Fruit fly (Drosophila melanogaster) whole organism, embryonic: ENCODE measurements around the gene ND-SGDH.
A peak's percentile ranks its signal among the peaks of the same experiment; 100 is the strongest.

Experiments used
- Ada2b ChIP-seq: fragments of 200-800 bp; sonication (Bioruptor generic); IDR thresholded peaks from 2 replicates; pipeline ENCODE4 v1.3.6; 2022; ENCODE audit warnings: missing biosample characterization, missing genetic modification characterization
- Aef1 ChIP-seq: fragments of 200-800 bp; sonication (Bioruptor generic); IDR thresholded peaks from 3 replicates; pipeline ENCODE4 v1.3.6; 2022; ENCODE audit warnings: missing biosample characterization, missing genetic modification characterization
- BEAF-32 ChIP-seq: fragments of 200-800 bp; sonication (Bioruptor generic); optimal IDR thresholded peaks from 3 replicates; lab custom pipeline; 2017; ENCODE audit warnings: missing biosample characterization, missing genetic modification characterization, mild to moderate bottlenecking, moderate library complexity, missing genetic modification reagents
- CG11085 ChIP-seq: fragments of 200-800 bp; sonication (Bioruptor generic); IDR thresholded peaks from 2 replicates; pipeline ENCODE4 v1.3.6; 2022; ENCODE audit warnings: missing biosample characterization, missing genetic modification characterization
- CG11456 ChIP-seq: fragments of 200-800 bp; sonication (Bioruptor generic); IDR thresholded peaks from 3 replicates; pipeline ENCODE4 v1.3.6; 2022; ENCODE audit warnings: missing biosample characterization, missing genetic modification characterization
- CG12071 ChIP-seq: fragments of 200-800 bp; sonication (Bioruptor generic); optimal IDR thresholded peaks from 3 replicates; lab custom pipeline; 2018; ENCODE audit warnings: missing biosample characterization, mild to moderate bottlenecking, missing genetic modification characterization
- CG12236 ChIP-seq: fragments of 200-800 bp; sonication (Bioruptor generic); optimal IDR thresholded peaks from 2 replicates; lab custom pipeline; 2016; ENCODE audit warnings: missing biosample characterization, missing genetic modification characterization
- CG15269 ChIP-seq: fragments of 200-800 bp; sonication (Bioruptor generic); optimal IDR thresholded peaks from 2 replicates; lab custom pipeline; 2018; ENCODE audit warnings: missing biosample characterization, mild to moderate bottlenecking, missing genetic modification characterization, moderate library complexity
- CG16779 ChIP-seq: fragments of 200-800 bp; sonication (Bioruptor generic); IDR thresholded peaks from 2 replicates; pipeline ENCODE4 v1.3.6; 2022; ENCODE audit warnings: missing biosample characterization, missing genetic modification characterization
- CG17612 ChIP-seq: fragments of 200-800 bp; sonication (Bioruptor generic); IDR thresholded peaks from 2 replicates; pipeline ENCODE4 v1.3.6; 2022; ENCODE audit warnings: missing biosample characterization, missing genetic modification characterization
- CG2116 ChIP-seq: fragments of 200-800 bp; sonication (Bioruptor generic); optimal IDR thresholded peaks from 3 replicates; lab custom pipeline; 2018; ENCODE audit warnings: missing biosample characterization, mild to moderate bottlenecking, missing genetic modification characterization
- CG33213 ChIP-seq: fragments of 200-800 bp; sonication (Bioruptor generic); optimal IDR thresholded peaks from 3 replicates; lab custom pipeline; 2016; ENCODE audit warnings: missing biosample characterization, missing genetic modification characterization
- CG6254 ChIP-seq: fragments of 200-800 bp; sonication (Bioruptor generic); optimal IDR thresholded peaks from 3 replicates; lab custom pipeline; 2017; ENCODE audit warnings: mild to moderate bottlenecking, missing biosample characterization, missing genetic modification reagents, missing genetic modification characterization
- CG6813 ChIP-seq: fragments of 200-800 bp; sonication (Bioruptor generic); optimal IDR thresholded peaks from 2 replicates; lab custom pipeline; 2017; ENCODE audit warnings: missing biosample characterization, missing genetic modification characterization, mild to moderate bottlenecking, moderate library complexity, missing genetic modification reagents
- CG7357 ChIP-seq: fragments of 200-800 bp; sonication (Bioruptor generic); IDR thresholded peaks from 3 replicates; pipeline ENCODE4 v1.3.6; 2022; ENCODE audit warnings: missing biosample characterization, missing genetic modification characterization
- CG8924 ChIP-seq: fragments of 200-800 bp; optimal IDR thresholded peaks from 3 replicates; lab custom pipeline; 2019; ENCODE audit warnings: missing biosample characterization, mild to moderate bottlenecking, missing genetic modification characterization, moderate library complexity
- CTCF ChIP-seq: fragments of 200-800 bp; sonication (Bioruptor generic); optimal IDR thresholded peaks from 2 replicates; lab custom pipeline; 2017; ENCODE audit warnings: missing biosample characterization, mild to moderate bottlenecking, missing genetic modification characterization, moderate library complexity
- Chrac-16 ChIP-seq: fragments of 200-800 bp; sonication (Bioruptor generic); optimal IDR thresholded peaks from 3 replicates; lab custom pipeline; 2016; ENCODE audit warnings: missing biosample characterization, missing genetic modification characterization
- Dll ChIP-seq: fragments of 200-800 bp; sonication (Bioruptor generic); IDR thresholded peaks from 4 replicates; pipeline ENCODE4 v1.3.6; 2022; ENCODE audit warnings: missing biosample characterization, missing genetic modification characterization; ENCODE audit not compliant: partially characterized antibody
- Dref ChIP-seq: fragments of 200-800 bp; sonication (Bioruptor generic); IDR thresholded peaks from 2 replicates; pipeline ENCODE4 v1.3.6; 2022; ENCODE audit warnings: missing biosample characterization, missing genetic modification characterization
- HLH4C ChIP-seq: fragments of 200-800 bp; sonication (Bioruptor generic); IDR thresholded peaks from 3 replicates; pipeline ENCODE4 v1.3.6; 2022; ENCODE audit warnings: missing biosample characterization, missing genetic modification characterization; ENCODE audit not compliant: partially characterized antibody
- HLH54F ChIP-seq: fragments of 200-800 bp; sonication (Bioruptor generic); optimal IDR thresholded peaks from 3 replicates; lab custom pipeline; 2016; ENCODE audit warnings: missing biosample characterization, missing genetic modification characterization
- Hr51 ChIP-seq, 2 experiments: fragments of 200-800 bp; sonication (Bioruptor generic); optimal IDR thresholded peaks; 2 replicates in 1 of 2; 3 replicates in 1 of 2; lab custom pipeline; 2016 to 2018; ENCODE audit warnings: missing biosample characterization in 2 of 2, missing genetic modification characterization in 2 of 2, mild to moderate bottlenecking in 1 of 2, moderate library complexity in 1 of 2
- MTF-1 ChIP-seq: fragments of 200-800 bp; sonication (Bioruptor generic); optimal IDR thresholded peaks from 2 replicates; lab custom pipeline; 2018; ENCODE audit warnings: missing biosample characterization, mild to moderate bottlenecking, missing genetic modification characterization, borderline replicate concordance
- Nf-YB ChIP-seq: fragments of 200-800 bp; sonication (Bioruptor generic); optimal IDR thresholded peaks from 3 replicates; lab custom pipeline; 2019; ENCODE audit warnings: missing biosample characterization, mild to moderate bottlenecking, missing genetic modification characterization, moderate library complexity
- Side ChIP-seq: fragments of 200-800 bp; sonication (Bioruptor generic); optimal IDR thresholded peaks from 2 replicates; lab custom pipeline; 2016; ENCODE audit warnings: missing biosample characterization, missing genetic modification characterization
- Sox102F ChIP-seq: fragments of 200-800 bp; sonication (Bioruptor generic); optimal IDR thresholded peaks from 2 replicates; lab custom pipeline; 2018; ENCODE audit warnings: missing biosample characterization, mild to moderate bottlenecking, missing genetic modification characterization, moderate library complexity
- abd-A ChIP-seq: fragments of 200-800 bp; sonication (Bioruptor generic); optimal IDR thresholded peaks from 3 replicates; lab custom pipeline; 2019; ENCODE audit warnings: missing biosample characterization, mild to moderate bottlenecking, missing genetic modification characterization, moderate library complexity
- chinmo ChIP-seq: fragments of 200-800 bp; sonication (Bioruptor generic); IDR thresholded peaks from 4 replicates; pipeline ENCODE4 v1.3.6; 2022; ENCODE audit warnings: missing biosample characterization, missing genetic modification characterization; ENCODE audit not compliant: partially characterized antibody
- crp ChIP-seq, 2 experiments: fragments of 200-800 bp; sonication (Bioruptor generic); optimal IDR thresholded peaks; 2 replicates in 1 of 2; 3 replicates in 1 of 2; lab custom pipeline; 2017; ENCODE audit warnings: missing biosample characterization in 2 of 2, missing genetic modification characterization in 2 of 2, mild to moderate bottlenecking in 1 of 2, moderate library complexity in 1 of 2
- cwo ChIP-seq: fragments of 200-800 bp; sonication (Bioruptor generic); optimal IDR thresholded peaks from 3 replicates; lab custom pipeline; 2017; ENCODE audit warnings: missing biosample characterization, missing genetic modification characterization, mild to moderate bottlenecking, moderate library complexity, missing genetic modification reagents
- grn ChIP-seq: fragments of 200-800 bp; sonication (Bioruptor generic); optimal IDR thresholded peaks from 3 replicates; lab custom pipeline; 2017; ENCODE audit warnings: missing biosample characterization, missing genetic modification characterization
- gt ChIP-seq: fragments of 200-800 bp; sonication (Bioruptor generic); IDR thresholded peaks from 2 replicates; pipeline ENCODE4 v1.3.6; 2022; ENCODE audit warnings: missing biosample characterization, missing genetic modification characterization
- hbn ChIP-seq: fragments of 200-800 bp; sonication (Bioruptor generic); IDR thresholded peaks from 2 replicates; pipeline ENCODE4 v1.3.6; 2022; ENCODE audit warnings: missing biosample characterization, missing genetic modification characterization; ENCODE audit not compliant: partially characterized antibody
- hth ChIP-seq: fragments of >200 bp; optimal IDR thresholded peaks from 2 replicates; lab custom pipeline; 2017; ENCODE audit warnings: inconsistent platforms
- jing ChIP-seq: fragments of 200-800 bp; sonication (Bioruptor generic); optimal IDR thresholded peaks from 2 replicates; lab custom pipeline; 2018; ENCODE audit warnings: missing biosample characterization, mild to moderate bottlenecking, missing genetic modification characterization
- jumu ChIP-seq: fragments of 200-800 bp; sonication (Bioruptor generic); optimal IDR thresholded peaks from 3 replicates; lab custom pipeline; 2016; ENCODE audit warnings: missing biosample characterization, missing genetic modification characterization
- knrl ChIP-seq: fragments of 200-800 bp; sonication (Bioruptor generic); IDR thresholded peaks from 3 replicates; pipeline ENCODE4 v1.3.6; 2022; ENCODE audit warnings: missing biosample characterization, missing genetic modification characterization; ENCODE audit not compliant: partially characterized antibody
- lilli ChIP-seq: fragments of 200-800 bp; sonication (Bioruptor generic); optimal IDR thresholded peaks from 3 replicates; lab custom pipeline; 2016; ENCODE audit warnings: missing biosample characterization, missing genetic modification characterization
- mirr ChIP-seq: fragments of 200-800 bp; sonication (Bioruptor generic); optimal IDR thresholded peaks from 3 replicates; lab custom pipeline; 2018; ENCODE audit warnings: missing biosample characterization, mild to moderate bottlenecking, missing genetic modification characterization
- mld ChIP-seq: fragments of 200-800 bp; sonication (Bioruptor generic); IDR thresholded peaks from 3 replicates; pipeline ENCODE4 v1.3.6; 2022; ENCODE audit warnings: missing biosample characterization, missing genetic modification characterization; ENCODE audit not compliant: partially characterized antibody
- otp ChIP-seq: fragments of 200-800 bp; sonication (Bioruptor generic); IDR thresholded peaks from 3 replicates; pipeline ENCODE4, ENCODE4 v1.3.6; 2022; ENCODE audit warnings: missing biosample characterization, missing genetic modification characterization
- rib ChIP-seq: fragments of 200-800 bp; sonication (Bioruptor generic); IDR thresholded peaks from 2 replicates; pipeline ENCODE4 v1.3.6; 2022; ENCODE audit warnings: missing biosample characterization, missing genetic modification characterization
- sens ChIP-seq: fragments of 200-800 bp; sonication (Bioruptor generic); peaks from one replicate; lab custom pipeline; 2016; ENCODE audit warnings: missing biosample characterization, missing genetic modification characterization
- slbo ChIP-seq: fragments of 200-800 bp; sonication (Bioruptor generic); IDR thresholded peaks from 2 replicates; pipeline ENCODE4 v1.3.6; 2022; ENCODE audit warnings: missing biosample characterization, missing genetic modification characterization
- ssp ChIP-seq: fragments of 200-800 bp; sonication (Bioruptor generic); IDR thresholded peaks from 2 replicates; pipeline ENCODE4 v1.3.6; 2022; ENCODE audit warnings: missing biosample characterization, missing genetic modification characterization
- stwl ChIP-seq: fragments of 200-800 bp; sonication (Bioruptor generic); optimal IDR thresholded peaks from 3 replicates; lab custom pipeline; 2018; ENCODE audit warnings: missing biosample characterization, mild to moderate bottlenecking, missing genetic modification characterization, moderate library complexity
- tio ChIP-seq: fragments of 200-800 bp; sonication (Bioruptor generic); optimal IDR thresholded peaks from 2 replicates; lab custom pipeline; 2017; ENCODE audit warnings: missing biosample characterization, missing genetic modification characterization, inconsistent platforms
- usp ChIP-seq: fragments of >200 bp; optimal IDR thresholded peaks from 2 replicates; lab custom pipeline; 2017; ENCODE audit warnings: missing biosample characterization, missing genetic modification characterization
- vvl ChIP-seq: fragments of 200-800 bp; sonication (Bioruptor generic); IDR thresholded peaks from 2 replicates; pipeline ENCODE4 v1.3.6; 2022; ENCODE audit warnings: missing biosample characterization, missing genetic modification characterization
- yki ChIP-seq: fragments of >200 bp; optimal IDR thresholded peaks from 3 replicates; lab custom pipeline; 2018

Gene ND-SGDH

dm6 chr3L:12119875-12120485 is 18.4 kb downstream of the ND-SGDH start, which contains the start of gene CG11560 (continued):
- no peak for TF ChIP-seq CG6813 (GFP tag; lab: Kevin White, UChicago)
- no peak for TF ChIP-seq yki (lab: Kevin White, UChicago)
- TF ChIP-seq CG11085 (GFP tag; lab: Robert Waterston, UW) = no peak
- peak; percentile 78 for TF ChIP-seq HLH4C (GFP tag; lab: Robert Waterston, UW)
- TF ChIP-seq stwl = peak; percentile 82
- TF ChIP-seq CG12236 (GFP tag; lab: Kevin White, UChicago) = no peak
- TF ChIP-seq CG2116 (GFP tag; lab: Kevin White, UChicago) = peak; percentile 61
- no peak for TF ChIP-seq tio
- TF ChIP-seq jing (GFP tag; lab: Kevin White, UChicago) = no peak
- TF ChIP-seq jumu = no peak
- TF ChIP-seq CTCF = no peak
- no peak for TF ChIP-seq Chrac-16 (GFP tag; lab: Kevin White, UChicago)
- TF ChIP-seq sens (GFP tag; lab: Kevin White, UChicago) = no peak
- TF ChIP-seq usp (GFP tag; lab: Kevin White, UChicago) = no peak
- no peak for TF ChIP-seq rib (GFP tag; lab: Robert Waterston, UW)
- no peak for TF ChIP-seq crp (GFP tag; optimal IDR thresholded peaks at IDR 0.05; lab: Kevin White, UChicago)
- no peak for TF ChIP-seq MTF-1 (GFP tag; lab: Kevin White, UChicago)
- 0 out of 3 replicates have a peak, but pooled peaks have one; percentile 36 for TF ChIP-seq CG7357 (GFP tag; lab: Robert Waterston, UW)
- TF ChIP-seq Aef1 (GFP tag; lab: Robert Waterston, UW) = no peak
- TF ChIP-seq hth (lab: Kevin White, UChicago) = no peak
- TF ChIP-seq Dref = peak; percentile 85
- TF ChIP-seq hbn (GFP tag; lab: Robert Waterston, UW) = peak; percentile 71
- no peak for TF ChIP-seq vvl (GFP tag; lab: Robert Waterston, UW)
- TF ChIP-seq gt = no peak
- TF ChIP-seq abd-A (tag; lab: Kevin White, UChicago) = no peak
- no peak for TF ChIP-seq ssp
- no peak for TF ChIP-seq CG15269 (tag; lab: Kevin White, UChicago)
- TF ChIP-seq knrl (GFP tag; lab: Robert Waterston, UW) = peak; percentile 42; the same call in 2 of the 3 replicates
- no peak for TF ChIP-seq CG6254 (GFP tag; lab: Kevin White, UChicago)
- TF ChIP-seq mld (GFP tag; lab: Robert Waterston, UW) = no peak
- TF ChIP-seq CG12071 (GFP tag; lab: Kevin White, UChicago) = no peak
- no peak for TF ChIP-seq CG33213 (GFP tag; lab: Kevin White, UChicago)
- no peak for TF ChIP-seq Nf-YB (GFP tag; lab: Kevin White, UChicago)
- no peak for TF ChIP-seq CG16779
- no peak for TF ChIP-seq CG8924
- TF ChIP-seq mirr (GFP tag; lab: Kevin White, UChicago) = no peak
- no peak for TF ChIP-seq CG17612 (GFP tag; lab: Robert Waterston, UW)
- no peak for TF ChIP-seq CG11456 (GFP tag; lab: Robert Waterston, UW)
- TF ChIP-seq Sox102F (GFP tag; lab: Kevin White, UChicago) = no peak
- TF ChIP-seq Dll (GFP tag; lab: Robert Waterston, UW) = peak; percentile 80
- no peak for TF ChIP-seq cwo
- peak; percentile 76 for TF ChIP-seq BEAF-32
- no peak for TF ChIP-seq otp (GFP tag; lab: Robert Waterston, UW)
- TF ChIP-seq lilli (GFP tag; lab: Kevin White, UChicago) = no peak
- TF ChIP-seq chinmo (GFP tag; lab: Robert Waterston, UW) = 0 out of 4 replicates have a peak, but pooled peaks have one; percentile 29
- no peak for TF ChIP-seq slbo (GFP tag; lab: Robert Waterston, UW)
- no peak for TF ChIP-seq HLH54F (GFP tag; lab: Kevin White, UChicago)
- TF ChIP-seq Hr51 (GFP tag; optimal IDR thresholded peaks at IDR 0.05; lab: Kevin White, UChicago) = no peak
- TF ChIP-seq Side (GFP tag; lab: Kevin White, UChicago) = no peak
- TF ChIP-seq grn (GFP tag; lab: Kevin White, UChicago) = no peak
- no peak for TF ChIP-seq Ada2b
